Fruit fly (Drosophila melanogaster): ENCODE results near the gene Spt6.

Gene Spt6

dm6 chrX:6303675-6304074 is 36.1 kb downstream of the Spt6 start, which contains the start of gene CG3823:
TSS of gene CG3823 (plus strand) at chrX:6303975.
- TF ChIP-seq CG8478 (optimal IDR thresholded peaks at IDR 0.05) (no peak), CTCF (optimal IDR thresholded peaks at IDR 0.05) (no peak)

DNA sequence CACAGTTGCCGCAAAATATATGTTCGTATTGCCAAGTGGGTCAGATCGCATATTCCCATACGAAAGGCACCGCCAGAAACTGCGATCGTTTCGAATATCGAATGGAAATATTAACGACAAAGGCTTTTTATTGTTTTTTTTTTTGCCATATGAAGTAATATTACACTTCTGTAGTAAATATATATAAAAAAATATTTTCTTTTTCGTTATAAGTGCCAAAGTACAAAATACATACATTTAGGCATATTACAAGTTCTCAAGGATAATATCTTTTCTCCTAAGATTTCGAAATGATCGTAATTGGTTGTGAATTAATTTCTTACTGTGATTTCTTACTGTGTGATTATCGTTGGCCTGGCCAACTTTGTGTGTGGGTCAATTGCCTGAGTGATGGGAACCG is 36.6 kb downstream of the Spt6 start:
- no peak for TF ChIP-seq CTCF (optimal IDR thresholded peaks at IDR 0.05)
- TF ChIP-seq CG8478 (optimal IDR thresholded peaks at IDR 0.05): no peak

- TF ChIP-seq CG8478 (optimal IDR thresholded peaks at IDR 0.05) (no peak), CTCF (optimal IDR thresholded peaks at IDR 0.05) (no peak)
These were observed 37.7 kb downstream of the Spt6 start for dm6 chrX:6305317-6305716.

DNA sequence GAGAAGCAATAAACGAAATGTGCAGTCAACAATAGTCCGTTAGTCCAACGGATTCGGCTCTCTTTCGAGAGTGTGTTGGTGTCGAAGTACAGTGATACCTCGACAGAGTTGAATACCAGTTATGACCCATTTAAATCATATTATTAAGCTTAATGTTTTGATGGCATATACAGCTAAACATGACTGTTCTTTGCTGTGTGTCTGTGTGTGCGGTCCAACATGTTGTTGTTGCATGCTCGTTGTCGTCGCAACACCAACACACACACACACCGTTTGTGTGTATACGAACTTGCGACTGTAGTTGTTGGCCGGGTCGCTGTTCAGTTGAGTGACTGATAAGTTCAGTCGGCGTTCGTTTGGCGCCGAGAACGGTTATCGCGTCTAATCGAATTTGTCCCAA is 41.3 kb downstream of the Spt6 start, which contains the start of gene CG15894:
Gene CG15894, plus strand, starts transcription at position 361 of the 400 bp plus-strand sequence.
- TF ChIP-seq CTCF (optimal IDR thresholded peaks at IDR 0.05) (no peak), CG8478 (optimal IDR thresholded peaks at IDR 0.05) (no peak)

dm6 chrX:6310408-6310807 is 42.8 kb downstream of the Spt6 start:
- no peak for TF ChIP-seq CG8478 (optimal IDR thresholded peaks at IDR 0.05)
- no peak for TF ChIP-seq CTCF (optimal IDR thresholded peaks at IDR 0.05)

- TF ChIP-seq CG8478 (optimal IDR thresholded peaks at IDR 0.05): no peak
- no peak for TF ChIP-seq CTCF (optimal IDR thresholded peaks at IDR 0.05)
These were observed 43.9 kb downstream of the Spt6 start for dm6 chrX:6311516-6311915.

dm6 chrX:6315583-6315982 is 48.0 kb downstream of the Spt6 start:
- TF ChIP-seq CG8478 (optimal IDR thresholded peaks at IDR 0.05): no peak
- no peak for TF ChIP-seq CTCF (optimal IDR thresholded peaks at IDR 0.05)

- TF ChIP-seq CG8478 (optimal IDR thresholded peaks at IDR 0.05) (no peak), CTCF (optimal IDR thresholded peaks at IDR 0.05) (no peak)
These were observed 49.4 kb downstream of the Spt6 start for dm6 chrX:6316858-6317474.

All from S2 (cell line).